Worm (Caenorhabditis elegans): ENCODE results near the gene cgr-1.

cgr-1 gene

ce11 chrX:3600390-3600789 lies at the start of gene cgr-1:
TSS of gene cgr-1 (minus strand) at chrX:3600457.
- TF ChIP-seq him-1 (tag; optimal IDR thresholded peaks at IDR 0.05) (no peak), dao-5 (tag; optimal IDR thresholded peaks at IDR 0.05) (no peak), W03F9.2 (tag; optimal IDR thresholded peaks at IDR 0.05) (no peak)

DNA sequence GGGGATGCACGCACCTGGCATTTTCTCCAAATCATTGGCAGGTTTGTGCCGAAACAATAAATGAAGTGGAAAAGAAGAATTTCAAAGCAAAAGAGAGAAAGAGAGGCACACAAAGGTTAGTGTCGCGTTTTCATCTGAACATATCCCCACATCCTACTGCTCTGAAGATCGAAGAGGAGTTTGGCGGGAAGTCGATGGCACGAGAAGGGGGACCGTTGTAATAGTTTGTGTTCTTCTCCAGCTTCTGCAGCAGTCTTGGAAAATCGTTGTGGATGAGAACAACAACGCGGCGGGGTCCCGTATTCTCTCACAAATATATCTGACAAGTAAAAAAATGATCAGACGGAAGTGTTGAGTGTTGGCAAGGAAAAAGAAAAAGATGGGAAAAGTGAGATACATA lies 45.7 kb upstream of the cgr-1 start:
- TF ChIP-seq W03F9.2 (tag; optimal IDR thresholded peaks at IDR 0.05): no peak
- no peak for TF ChIP-seq dao-5 (tag; optimal IDR thresholded peaks at IDR 0.05)
- no peak for TF ChIP-seq him-1 (tag; optimal IDR thresholded peaks at IDR 0.05)

- TF ChIP-seq W03F9.2 (tag; optimal IDR thresholded peaks at IDR 0.05) (no peak), him-1 (tag; optimal IDR thresholded peaks at IDR 0.05) (no peak), dao-5 (tag; optimal IDR thresholded peaks at IDR 0.05) (no peak)
Observed at ce11 chrX:3644796-3645195, 44.5 kb upstream of the cgr-1 start, which contains the start of gene tmem-24. TSS of gene tmem-24 (minus strand) at chrX:3644896.

DNA sequence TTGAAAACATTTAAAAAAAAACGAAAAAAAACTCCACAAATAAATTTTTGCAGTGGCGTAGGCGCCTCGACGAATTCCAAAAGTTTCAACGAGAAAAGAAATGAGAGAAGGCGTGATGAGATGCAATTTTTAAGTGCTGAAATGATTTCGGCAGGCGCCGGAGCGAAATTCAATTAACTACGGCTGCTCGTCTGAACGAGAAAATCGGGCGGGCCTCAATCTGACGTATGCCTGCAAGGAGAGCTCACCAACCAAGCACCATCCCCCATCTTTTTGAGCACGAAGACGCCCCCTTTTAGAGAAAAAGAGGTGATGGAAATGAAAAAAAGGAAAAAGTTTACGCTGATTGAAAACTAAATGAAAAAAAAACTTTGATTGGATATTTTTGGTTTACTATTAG lies 34.5 kb upstream of the cgr-1 start:
- TF ChIP-seq W03F9.2 (tag; optimal IDR thresholded peaks at IDR 0.05): no peak
- no peak for TF ChIP-seq dao-5 (tag; optimal IDR thresholded peaks at IDR 0.05)
- no peak for TF ChIP-seq him-1 (tag; optimal IDR thresholded peaks at IDR 0.05)

DNA sequence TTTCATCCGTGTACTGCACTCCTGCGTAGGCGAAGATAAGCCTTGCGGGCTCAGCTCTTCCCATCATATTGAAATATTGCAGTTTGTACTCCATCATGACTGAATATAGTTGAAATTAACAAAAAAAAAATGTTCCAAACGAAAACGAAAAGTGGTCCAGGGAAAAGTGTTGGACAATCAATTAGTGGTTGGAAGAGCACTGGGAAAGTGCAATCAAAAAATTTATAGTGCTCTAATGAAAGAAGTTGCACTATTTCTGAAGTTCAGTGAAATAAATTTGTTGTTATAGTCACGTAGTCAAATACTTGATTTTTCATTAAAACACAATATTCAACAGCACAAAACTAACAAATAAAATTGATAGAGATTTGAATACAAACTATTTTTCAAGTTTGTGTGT lies 33.4 kb upstream of the cgr-1 start, which contains the start of gene gst-11:
Gene gst-11 (minus strand): TSS at position 101 of the 400 bp plus-strand sequence.
- TF ChIP-seq him-1 (tag; optimal IDR thresholded peaks at IDR 0.05) (no peak), W03F9.2 (tag; optimal IDR thresholded peaks at IDR 0.05) (no peak), dao-5 (tag; optimal IDR thresholded peaks at IDR 0.05) (no peak)

DNA sequence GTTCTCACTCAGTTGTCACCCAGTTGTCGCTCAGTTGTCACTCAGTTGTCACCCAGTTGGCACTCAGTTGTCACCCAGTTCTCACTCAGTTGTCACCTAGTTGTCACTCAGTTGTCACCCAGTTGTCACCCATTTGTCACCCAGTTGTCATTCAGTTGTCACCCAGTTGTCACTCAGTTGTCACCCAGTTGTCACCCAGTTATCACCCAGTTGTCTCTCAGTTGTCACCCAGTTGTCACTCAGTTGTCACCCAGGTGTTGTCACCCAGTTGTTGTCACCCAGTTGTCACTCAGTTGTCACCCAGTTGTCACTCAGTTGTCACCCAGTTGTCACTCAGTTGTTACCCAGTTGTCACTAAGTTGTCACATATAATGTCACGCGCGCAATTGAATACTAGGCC lies 31.3 kb upstream of the cgr-1 start:
- TF ChIP-seq him-1 (tag; optimal IDR thresholded peaks at IDR 0.05) (no peak), W03F9.2 (tag; optimal IDR thresholded peaks at IDR 0.05) (no peak), dao-5 (tag; optimal IDR thresholded peaks at IDR 0.05) (no peak)

DNA sequence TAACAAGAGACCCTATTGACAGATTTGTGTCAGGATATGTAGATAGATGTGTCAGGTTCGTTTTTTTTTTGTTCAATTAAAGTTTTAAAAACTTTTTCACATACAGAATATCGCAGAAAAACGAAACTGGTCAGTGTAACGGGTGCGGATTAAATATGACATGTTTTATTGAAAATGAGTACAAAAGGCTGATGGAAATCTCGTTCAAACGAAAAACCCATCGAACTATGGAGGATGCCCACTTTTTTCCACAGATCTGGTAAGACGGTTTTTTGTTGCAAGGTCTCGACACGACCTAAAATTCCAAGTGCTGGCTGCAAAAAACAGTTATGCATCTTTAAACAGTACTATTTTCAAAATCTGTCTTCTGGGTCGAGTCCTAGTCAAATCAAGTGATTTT lies 29.8 kb upstream of the cgr-1 start:
- TF ChIP-seq dao-5 (tag; optimal IDR thresholded peaks at IDR 0.05) (no peak), him-1 (tag; optimal IDR thresholded peaks at IDR 0.05) (no peak), W03F9.2 (tag; optimal IDR thresholded peaks at IDR 0.05) (no peak)

DNA sequence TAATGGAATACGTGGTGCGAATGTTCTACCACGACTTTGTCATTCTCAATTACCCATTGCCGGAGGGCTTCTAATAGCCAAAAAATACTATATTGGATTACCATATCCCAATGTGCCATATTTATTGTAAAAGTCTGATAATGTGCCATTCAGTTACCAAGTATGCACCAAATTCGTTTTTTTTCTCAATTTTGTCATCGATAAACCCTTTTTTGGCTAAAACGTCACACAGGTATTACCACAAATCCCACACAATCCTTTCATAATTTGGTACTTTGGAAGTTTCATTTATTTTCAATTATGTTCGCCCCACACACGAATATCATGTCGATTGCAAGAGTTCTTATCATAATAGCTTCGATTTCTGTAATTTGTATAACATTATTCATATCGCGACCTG lies 27.8 kb upstream of the cgr-1 start, which contains the start of gene vep-2:
Gene vep-2 (plus strand): TSS at position 301 of the 400 bp plus-strand sequence.
- TF ChIP-seq dao-5 (tag; optimal IDR thresholded peaks at IDR 0.05) (no peak), W03F9.2 (tag; optimal IDR thresholded peaks at IDR 0.05) (no peak), him-1 (tag; optimal IDR thresholded peaks at IDR 0.05) (no peak)

DNA sequence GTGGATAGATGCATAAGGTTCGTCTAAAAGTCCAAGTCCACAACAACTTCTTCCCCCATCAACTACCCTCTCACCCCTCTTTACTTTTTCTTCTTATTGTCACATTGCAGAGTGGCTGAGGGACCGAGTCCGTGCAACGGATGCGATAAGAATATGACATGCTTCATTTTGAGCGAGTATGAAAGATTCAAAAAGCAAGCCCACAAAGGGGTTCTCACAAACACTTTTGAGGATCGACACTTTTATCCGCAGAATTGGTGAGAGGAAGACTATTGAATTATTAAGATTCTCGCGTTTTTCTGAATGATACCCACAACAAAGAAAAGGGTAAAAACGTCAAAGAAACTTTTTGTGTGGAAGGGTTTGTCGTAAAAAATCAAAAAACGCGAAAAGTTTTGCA lies 25.3 kb upstream of the cgr-1 start:
- TF ChIP-seq him-1 (tag; optimal IDR thresholded peaks at IDR 0.05): no peak
- TF ChIP-seq dao-5 (tag; optimal IDR thresholded peaks at IDR 0.05): no peak
- TF ChIP-seq W03F9.2 (tag; optimal IDR thresholded peaks at IDR 0.05): no peak

ce11 chrX:3623162-3623561 lies 22.9 kb upstream of the cgr-1 start, which contains the start of gene C18B2.2:
TSS of gene C18B2.2 (plus strand) at chrX:3623462.
- no peak for TF ChIP-seq dao-5 (tag; optimal IDR thresholded peaks at IDR 0.05)
- TF ChIP-seq W03F9.2 (tag; optimal IDR thresholded peaks at IDR 0.05): no peak
- TF ChIP-seq him-1 (tag; optimal IDR thresholded peaks at IDR 0.05): no peak

- TF ChIP-seq dao-5 (tag; optimal IDR thresholded peaks at IDR 0.05): no peak
- TF ChIP-seq W03F9.2 (tag; optimal IDR thresholded peaks at IDR 0.05): no peak
- TF ChIP-seq him-1 (tag; optimal IDR thresholded peaks at IDR 0.05): no peak
Observed at ce11 chrX:3618842-3619241, 18.6 kb upstream of the cgr-1 start.

- TF ChIP-seq dao-5 (tag; optimal IDR thresholded peaks at IDR 0.05) (no peak), him-1 (tag; optimal IDR thresholded peaks at IDR 0.05) (no peak), W03F9.2 (tag; optimal IDR thresholded peaks at IDR 0.05) (no peak)
Observed at ce11 chrX:3617218-3617617, 17.0 kb upstream of the cgr-1 start, which contains the start of gene del-9. TSS of gene del-9 (minus strand) at chrX:3617318.

DNA sequence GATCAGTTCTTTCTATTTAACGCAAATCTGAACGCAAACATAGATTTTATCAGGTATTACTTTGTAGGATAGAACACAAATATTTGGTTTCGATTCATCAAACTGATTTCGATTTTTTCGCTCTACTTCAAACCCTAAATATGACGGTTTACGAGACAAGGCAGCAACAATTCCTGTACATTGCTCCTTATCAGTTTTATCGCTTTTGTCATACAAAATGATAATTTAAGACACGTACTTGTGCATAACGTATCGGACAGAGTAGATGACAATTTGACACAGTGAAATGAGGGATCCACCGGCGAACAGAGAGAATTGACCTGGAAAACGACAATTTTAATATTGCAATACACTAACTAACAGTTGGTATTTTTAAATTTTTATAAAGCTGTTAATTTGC lies 13.4 kb upstream of the cgr-1 start:
- TF ChIP-seq dao-5 (tag; optimal IDR thresholded peaks at IDR 0.05): no peak
- no peak for TF ChIP-seq him-1 (tag; optimal IDR thresholded peaks at IDR 0.05)
- TF ChIP-seq W03F9.2 (tag; optimal IDR thresholded peaks at IDR 0.05): no peak

ce11 chrX:3611740-3612139 lies 11.5 kb upstream of the cgr-1 start:
- no peak for TF ChIP-seq dao-5 (tag; optimal IDR thresholded peaks at IDR 0.05)
- no peak for TF ChIP-seq him-1 (tag; optimal IDR thresholded peaks at IDR 0.05)
- no peak for TF ChIP-seq W03F9.2 (tag; optimal IDR thresholded peaks at IDR 0.05)

DNA sequence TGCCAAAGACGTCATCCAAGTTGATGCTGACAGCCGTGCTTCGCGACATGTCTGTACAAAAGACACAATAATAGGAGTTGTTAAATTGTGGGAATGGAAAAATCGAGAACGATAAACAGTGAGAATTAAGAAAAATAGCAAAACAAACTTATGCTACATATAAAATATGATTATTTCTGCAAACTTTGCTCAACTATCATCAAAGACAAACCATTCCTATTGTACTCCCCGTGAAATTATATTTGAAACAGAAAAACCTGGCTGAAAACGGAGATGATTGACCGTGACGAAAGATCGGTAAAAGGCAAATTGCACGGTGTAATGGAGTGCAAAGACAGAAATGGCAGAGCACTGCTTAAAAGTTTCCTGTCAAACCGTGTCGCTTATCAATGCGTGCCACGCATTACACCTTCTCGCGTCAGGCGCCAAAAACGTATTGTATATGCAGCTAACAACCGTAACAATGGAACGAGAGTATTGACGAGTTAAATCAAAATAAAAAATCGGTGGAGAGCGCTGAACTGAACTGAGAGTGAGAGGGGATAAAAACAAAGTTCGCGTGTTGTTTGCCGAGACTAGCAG lies 10.9 kb upstream of the cgr-1 start, which contains the start of gene C18B2.5:
Gene C18B2.5 (minus strand): TSS at position 51 of the 582 bp plus-strand sequence.
- TF ChIP-seq W03F9.2 (tag; optimal IDR thresholded peaks at IDR 0.05) (no peak), him-1 (tag; optimal IDR thresholded peaks at IDR 0.05) (no peak), dao-5 (tag; optimal IDR thresholded peaks at IDR 0.05) (no peak)

All from whole organism, L4/young adult.